Fruit fly (Drosophila melanogaster): ENCODE data around the gene CG18731.

CG18731 gene

DNA sequence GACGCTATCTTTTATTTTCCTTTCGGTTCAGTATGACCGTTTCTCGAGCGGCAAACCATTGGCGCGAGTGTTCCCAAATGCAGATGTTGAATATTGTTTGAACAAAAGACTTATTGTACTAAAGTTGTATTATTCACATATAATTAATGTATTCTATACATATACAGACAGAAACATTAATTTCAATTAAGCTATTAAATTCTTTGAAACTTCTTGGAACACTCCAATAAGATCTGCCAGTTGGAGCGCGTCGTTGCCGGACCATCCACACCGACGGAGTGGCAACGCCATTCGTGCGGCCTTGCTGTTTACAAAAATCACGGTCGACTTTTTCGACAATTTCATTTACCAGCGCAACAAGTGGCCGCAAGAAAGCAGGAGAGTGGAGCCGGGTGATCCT is 20.2 kb downstream of the CG18731 start, which contains the start of the genes Wdr24 and IntS11 (continued):
- TF ChIP-seq CoRest (tag; optimal IDR thresholded peaks at IDR 0.05): peak; percentile 91
- TF ChIP-seq gfzf (GFP tag; optimal IDR thresholded peaks at IDR 0.05): peak; percentile 61
- TF ChIP-seq salm (tag; optimal IDR thresholded peaks at IDR 0.05): peak; percentile 28
- peak; percentile 79 for TF ChIP-seq bab2 (GFP tag; optimal IDR thresholded peaks at IDR 0.05)
- TF ChIP-seq abd-A (tag; optimal IDR thresholded peaks at IDR 0.05): no peak
- TF ChIP-seq CG6175 (GFP tag; IDR thresholded peaks at IDR 0.05): peak; percentile 88
- peak; percentile 34 for TF ChIP-seq CG31388 (GFP tag; optimal IDR thresholded peaks at IDR 0.05)
- no peak for TF ChIP-seq p53 (GFP tag; optimal IDR thresholded peaks at IDR 0.05)
- TF ChIP-seq CG9215 (GFP tag; IDR thresholded peaks at IDR 0.05): peak; percentile 93
- TF ChIP-seq CG2116 (GFP tag; optimal IDR thresholded peaks at IDR 0.05): peak; percentile 81
- TF ChIP-seq CG6813 (GFP tag; optimal IDR thresholded peaks at IDR 0.05): no peak
- TF ChIP-seq C15 (GFP tag; IDR thresholded peaks at IDR 0.05): peak; percentile 53
- no peak for TF ChIP-seq Side (GFP tag; optimal IDR thresholded peaks at IDR 0.05)
- TF ChIP-seq ATbp (GFP tag; optimal IDR thresholded peaks at IDR 0.05): no peak
- TF ChIP-seq CG13424 (tag; optimal IDR thresholded peaks at IDR 0.05): peak; percentile 86
- peak; percentile 75 for TF ChIP-seq fd96Cb (tag; optimal IDR thresholded peaks at IDR 0.05)
- TF ChIP-seq Hmr (GFP tag; optimal IDR thresholded peaks at IDR 0.05): peak; percentile 82
- TF ChIP-seq Mrtf (GFP tag; IDR thresholded peaks at IDR 0.05): peak; percentile 84; the same call in 2 of the 3 replicates
- peak; percentile 98 for TF ChIP-seq Ets65A (GFP tag)
- TF ChIP-seq CG14965 (GFP tag; optimal IDR thresholded peaks at IDR 0.05; ENCODE audit: borderline replicate concordance): no peak
- peak; percentile 81 for TF ChIP-seq ara (GFP tag; IDR thresholded peaks at IDR 0.05)
- peak; percentile 98 for TF ChIP-seq Ptx1 (GFP tag; IDR thresholded peaks at IDR 0.05)
- TF ChIP-seq disco-r (GFP tag; optimal IDR thresholded peaks at IDR 0.05): peak; percentile 7
- peak; percentile 4 for TF ChIP-seq gcm2 (GFP tag; optimal IDR thresholded peaks at IDR 0.05)
- peak; percentile 71 for TF ChIP-seq twi (tag; optimal IDR thresholded peaks at IDR 0.05)
- TF ChIP-seq CG10209 (GFP tag; optimal IDR thresholded peaks at IDR 0.05): peak; percentile 80
- no peak for TF ChIP-seq NC2α (GFP tag; optimal IDR thresholded peaks at IDR 0.05)
- peak; percentile 91 for TF ChIP-seq CG7839 (tag; optimal IDR thresholded peaks at IDR 0.05)
- TF ChIP-seq Asciz (GFP tag; optimal IDR thresholded peaks at IDR 0.05): no peak
- TF ChIP-seq Dbx (GFP tag; IDR thresholded peaks at IDR 0.05): peak; percentile 96
- TF ChIP-seq slou (GFP tag; optimal IDR thresholded peaks at IDR 0.05): peak; percentile 57
- 0 out of 2 replicates have a peak, but pooled peaks have one; percentile 34 for TF ChIP-seq bowl (GFP tag; IDR thresholded peaks at IDR 0.05)
- no peak for TF ChIP-seq pb (GFP tag; optimal IDR thresholded peaks at IDR 0.05)
- TF ChIP-seq CG16863 (GFP tag; optimal IDR thresholded peaks at IDR 0.05): peak; percentile 50
- peak; percentile 72 for TF ChIP-seq CG12942 (GFP tag; optimal IDR thresholded peaks at IDR 0.05)

DNA sequence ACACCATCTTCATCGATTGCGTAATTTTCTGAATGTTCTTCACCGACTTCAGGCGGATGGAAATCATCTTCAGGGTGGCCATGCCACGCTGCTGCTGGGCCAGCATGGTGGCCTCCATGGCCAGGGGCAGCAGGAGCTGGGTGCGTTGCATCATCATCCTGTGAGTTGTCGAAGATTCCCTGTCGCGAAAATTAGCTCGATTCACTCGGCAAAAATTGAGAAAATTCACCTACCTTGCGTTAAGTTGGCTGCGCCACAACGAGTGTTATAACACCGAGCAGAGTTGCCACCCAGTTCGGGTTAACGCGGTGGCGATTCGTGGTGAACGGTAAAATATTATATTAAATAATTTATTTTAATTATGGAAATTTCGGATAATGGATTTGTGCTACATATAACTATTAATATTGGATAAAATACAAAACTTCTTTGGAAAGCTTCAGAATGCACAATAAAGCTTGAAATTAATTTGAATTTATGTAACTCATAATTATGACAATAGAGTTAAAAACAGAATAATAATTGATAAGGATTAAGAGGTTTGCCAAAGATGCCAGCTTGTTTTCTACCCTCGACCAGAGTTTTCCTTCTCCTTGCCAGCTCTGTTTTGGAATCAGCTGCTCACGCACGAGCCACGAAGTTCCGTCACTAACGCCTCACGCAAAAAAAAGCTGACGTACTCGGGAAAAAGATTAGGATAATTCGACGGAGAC is 23.9 kb downstream of the CG18731 start, which contains the start of the genes ATPsyngamma and yata:
Gene ATPsyngamma (minus strand): TSS at position 573 of the 713 bp plus-strand sequence.
Gene yata (plus strand): TSS at position 629 of the 713 bp plus-strand sequence.
- peak; percentile 75; the same call in 1 of the 2 replicates for TF ChIP-seq vvl (GFP tag; IDR thresholded peaks at IDR 0.05)
- no peak for TF ChIP-seq D19B (GFP tag; optimal IDR thresholded peaks at IDR 0.05)
- peak; percentile 75; the same call in 1 of the 2 replicates for TF ChIP-seq unc-4 (GFP tag; IDR thresholded peaks at IDR 0.05; ENCODE audit: partially characterized antibody)
- 0 out of 2 replicates have a peak, but pooled peaks have one; percentile 30 for TF ChIP-seq nerfin-2 (GFP tag; IDR thresholded peaks at IDR 0.05; ENCODE audit: partially characterized antibody)
- peak; percentile 37 for TF ChIP-seq CG15696 (tag; optimal IDR thresholded peaks at IDR 0.05)
- peak; percentile 35 for TF ChIP-seq unpg (GFP tag; optimal IDR thresholded peaks at IDR 0.05)
- no peak for TF ChIP-seq Spps (tag; optimal IDR thresholded peaks at IDR 0.05)
- TF ChIP-seq CG14014 (GFP tag; IDR thresholded peaks at IDR 0.05): no peak
- TF ChIP-seq Dp (GFP tag; optimal IDR thresholded peaks at IDR 0.05): peak; percentile 8
- TF ChIP-seq HmgD (GFP tag; optimal IDR thresholded peaks at IDR 0.05): no peak
- peak; percentile 72 for TF ChIP-seq CG17385 (GFP tag; optimal IDR thresholded peaks at IDR 0.05)
- TF ChIP-seq CG4328 (GFP tag; optimal IDR thresholded peaks at IDR 0.05): peak; percentile 43
- peak; percentile 84 for TF ChIP-seq amos (GFP tag; IDR thresholded peaks at IDR 0.05; ENCODE audit: partially characterized antibody)
- no peak for TF ChIP-seq mirr (GFP tag; optimal IDR thresholded peaks at IDR 0.05)
- no peak for TF ChIP-seq Optix (GFP tag; IDR thresholded peaks at IDR 0.05)
- 0 out of 3 replicates have a peak, but pooled peaks have one; percentile 26 for TF ChIP-seq tgo (GFP tag; IDR thresholded peaks at IDR 0.05)

All from whole organism, embryonic.